Worm (Caenorhabditis elegans): ENCODE measurements around the gene F08G12.11.

F08G12.11 gene

DNA sequence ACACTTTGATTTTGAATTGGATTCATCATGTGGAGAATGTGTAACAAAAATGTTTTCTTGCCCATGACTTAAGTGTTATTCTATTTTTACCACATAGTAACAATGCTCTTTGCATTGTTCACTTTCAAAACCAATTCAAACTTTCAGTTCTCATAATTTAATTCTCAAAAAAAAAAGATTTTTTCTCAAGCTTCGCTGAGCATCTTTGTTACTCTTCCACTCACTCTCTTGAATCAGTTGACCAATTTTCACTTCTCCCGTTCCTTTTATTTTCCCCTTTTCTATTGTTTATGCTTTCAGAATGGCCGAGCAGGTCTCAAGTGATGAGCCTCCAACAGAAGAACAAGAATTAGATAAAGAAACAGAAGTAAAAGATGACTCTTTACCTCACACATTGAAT lies 30.8 kb upstream of the F08G12.11 start, which contains the start of gene oct-2:
Gene oct-2 (plus strand): TSS at position 301 of the 400 bp plus-strand sequence.
- TF ChIP-seq hlh-13 (GFP tag; optimal IDR thresholded peaks at IDR 0.05) = no peak
- no peak for TF ChIP-seq elt-4 (tag; optimal IDR thresholded peaks at IDR 0.05)
- no peak for TF ChIP-seq ceh-34 (tag; optimal IDR thresholded peaks at IDR 0.05)
- no peak for TF ChIP-seq nhr-232 (tag; optimal IDR thresholded peaks at IDR 0.05)
- TF ChIP-seq ceh-18 (tag; optimal IDR thresholded peaks at IDR 0.05) = no peak
- no peak for TF ChIP-seq ceh-22 (tag; optimal IDR thresholded peaks at IDR 0.05)
- no peak for TF ChIP-seq mec-3 (tag; optimal IDR thresholded peaks at IDR 0.05; ENCODE audit: borderline replicate concordance)
- TF ChIP-seq hlh-6 (tag; optimal IDR thresholded peaks at IDR 0.05) = no peak
- no peak for TF ChIP-seq madf-2 (tag; optimal IDR thresholded peaks at IDR 0.05)
- no peak for TF ChIP-seq nhr-11 (tag; optimal IDR thresholded peaks at IDR 0.05)

DNA sequence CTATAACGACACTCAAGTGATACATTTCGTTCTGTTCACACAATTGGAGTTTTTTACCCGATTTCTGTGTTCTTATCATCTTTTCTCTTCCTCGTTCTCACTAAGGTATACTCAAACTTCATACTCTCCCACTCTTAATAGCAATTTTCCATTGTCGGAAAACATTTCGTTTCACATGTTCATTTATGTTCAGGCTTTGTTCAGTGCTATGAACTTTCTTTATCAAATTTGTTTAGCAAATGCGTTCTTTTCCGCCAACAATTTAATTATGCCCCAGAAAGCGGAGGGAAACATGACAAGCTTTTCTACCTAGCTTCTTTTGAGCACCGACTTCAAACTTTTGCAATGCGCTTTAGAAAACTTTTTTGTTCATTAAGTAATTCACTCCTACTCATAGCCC lies 30.1 kb upstream of the F08G12.11 start:
- TF ChIP-seq unc-42 (tag; optimal IDR thresholded peaks at IDR 0.05) (peak; percentile 71), nhr-11 (tag; optimal IDR thresholded peaks at IDR 0.05) (no peak)

DNA sequence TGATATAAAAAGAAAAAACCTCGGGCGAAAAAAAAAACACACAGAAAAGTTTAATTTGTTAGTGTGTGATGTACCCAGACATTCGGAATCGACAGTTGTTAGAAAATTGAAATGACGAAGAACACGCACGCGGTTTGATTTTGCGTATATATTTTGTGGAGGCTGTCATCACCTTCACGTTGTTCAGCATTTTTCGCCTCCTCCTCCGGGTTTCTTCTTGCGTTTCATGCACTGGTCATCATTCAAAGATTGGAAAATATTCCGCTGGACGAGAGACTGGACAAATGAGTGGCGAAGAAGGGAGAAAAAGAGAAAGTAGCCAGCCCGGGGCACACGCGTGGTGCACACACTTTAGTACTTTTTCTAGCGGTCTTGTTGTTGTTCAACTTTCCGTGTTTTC lies 29.5 kb upstream of the F08G12.11 start:
- TF ChIP-seq rnt-1 (tag; optimal IDR thresholded peaks at IDR 0.05) = no peak
- no peak for TF ChIP-seq C08G9.2 (tag; optimal IDR thresholded peaks at IDR 0.05)
- no peak for TF ChIP-seq ceh-6 (GFP tag; optimal IDR thresholded peaks at IDR 0.05)
- no peak for TF ChIP-seq ttx-3 (tag; optimal IDR thresholded peaks at IDR 0.05)
- no peak for TF ChIP-seq gmeb-2 (tag; optimal IDR thresholded peaks at IDR 0.05)
- TF ChIP-seq ceh-48 (tag; optimal IDR thresholded peaks at IDR 0.05) = no peak

DNA sequence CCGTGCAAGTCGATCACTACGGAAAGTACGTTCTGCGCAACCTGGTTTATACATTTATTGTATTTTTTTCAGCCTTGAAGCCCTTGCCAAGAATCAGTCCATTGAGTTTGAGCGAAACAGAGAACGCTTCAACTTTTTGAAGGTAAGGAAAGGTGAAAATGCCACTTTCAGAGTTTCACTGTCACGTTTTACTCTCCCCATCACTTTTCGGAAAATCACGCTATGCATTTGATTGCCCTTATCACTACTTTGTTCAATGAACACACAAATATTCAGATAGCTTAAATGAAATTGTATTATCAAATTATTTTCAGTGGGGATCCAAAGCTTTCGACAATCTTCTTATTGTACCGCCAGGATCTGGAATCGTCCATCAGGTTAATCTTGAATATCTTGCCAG lies 25.1 kb upstream of the F08G12.11 start:
- TF ChIP-seq tbx-7 (tag; optimal IDR thresholded peaks at IDR 0.05) (no peak), syd-9 (tag; optimal IDR thresholded peaks at IDR 0.05) (no peak), ref-2 (tag; optimal IDR thresholded peaks at IDR 0.05) (no peak)

DNA sequence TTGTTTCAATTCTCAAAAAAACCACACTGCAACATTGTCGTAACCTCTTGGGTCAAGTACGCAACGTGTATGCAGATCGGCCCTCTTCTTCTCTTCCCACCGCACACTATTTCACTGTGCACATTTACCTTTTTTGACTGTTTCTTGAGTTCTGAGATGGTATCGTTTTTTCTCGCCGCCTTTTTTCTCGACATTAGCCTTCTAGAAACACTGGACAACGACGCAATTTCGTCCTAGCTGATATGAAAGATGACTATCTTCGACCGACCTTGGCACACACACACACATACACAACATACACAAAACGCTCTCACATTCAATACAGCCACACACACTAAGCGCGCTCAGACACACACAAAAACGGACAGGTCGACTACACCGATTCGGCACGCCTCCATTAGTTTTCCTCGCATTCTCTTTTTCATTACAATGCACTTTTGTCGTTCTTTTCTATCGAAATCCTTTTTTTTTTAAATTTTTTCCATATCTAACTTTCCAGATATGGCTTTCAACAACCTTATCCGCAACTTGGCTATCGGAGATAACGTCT lies 24.1 kb upstream of the F08G12.11 start, which contains the start of gene aco-1:
Gene aco-1 (plus strand): TSS at position 500 of the 550 bp plus-strand sequence.
- peak; percentile 20 for TF ChIP-seq tbx-2 (tag; optimal IDR thresholded peaks at IDR 0.05)
- 0 out of 2 replicates have a peak, but pooled peaks have one; percentile 25 for TF ChIP-seq ceh-45 (GFP tag; IDR thresholded peaks at IDR 0.05)
- no peak for TF ChIP-seq Y22D7AL.16 (tag; optimal IDR thresholded peaks at IDR 0.05)
- TF ChIP-seq ceh-19 (GFP tag; optimal IDR thresholded peaks at IDR 0.05) = no peak
- peak; percentile 69 for TF ChIP-seq elt-2 (tag; optimal IDR thresholded peaks at IDR 0.05)

DNA sequence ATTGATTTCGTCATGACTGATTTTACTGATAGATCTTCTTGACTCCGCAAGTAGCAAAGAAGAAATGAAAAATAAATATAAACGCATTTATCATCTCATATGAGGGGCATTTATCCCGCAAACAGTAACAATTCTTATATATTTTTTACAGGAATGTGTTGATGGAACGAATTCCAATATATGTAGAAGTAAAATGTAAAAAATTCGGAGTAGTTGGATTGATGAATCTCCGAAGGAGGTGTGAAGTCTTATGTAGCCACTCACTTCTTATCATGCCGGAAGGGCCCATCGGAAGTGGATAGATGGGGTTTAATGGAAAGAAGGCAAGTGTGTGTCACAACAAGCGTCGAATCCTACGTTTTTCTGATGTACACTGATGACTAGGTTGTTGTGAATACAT lies 22.4 kb upstream of the F08G12.11 start, which contains the start of gene gcy-9:
Gene gcy-9 (minus strand): TSS at position 101 of the 400 bp plus-strand sequence.
- TF ChIP-seq Y22D7AL.16 (tag; optimal IDR thresholded peaks at IDR 0.05) (no peak), ceh-22 (tag; optimal IDR thresholded peaks at IDR 0.05) (no peak), sdc-2 (tag; optimal IDR thresholded peaks at IDR 0.05) (no peak), ahr-1 (tag; optimal IDR thresholded peaks at IDR 0.05) (no peak), hlh-13 (GFP tag; optimal IDR thresholded peaks at IDR 0.05) (no peak), lin-11 (tag; optimal IDR thresholded peaks at IDR 0.05) (no peak), dve-1 (tag; optimal IDR thresholded peaks at IDR 0.05) (no peak), elt-4 (tag; optimal IDR thresholded peaks at IDR 0.05) (no peak), ceh-2 (tag; optimal IDR thresholded peaks at IDR 0.05) (no peak), ceh-6 (GFP tag; optimal IDR thresholded peaks at IDR 0.05) (no peak)

DNA sequence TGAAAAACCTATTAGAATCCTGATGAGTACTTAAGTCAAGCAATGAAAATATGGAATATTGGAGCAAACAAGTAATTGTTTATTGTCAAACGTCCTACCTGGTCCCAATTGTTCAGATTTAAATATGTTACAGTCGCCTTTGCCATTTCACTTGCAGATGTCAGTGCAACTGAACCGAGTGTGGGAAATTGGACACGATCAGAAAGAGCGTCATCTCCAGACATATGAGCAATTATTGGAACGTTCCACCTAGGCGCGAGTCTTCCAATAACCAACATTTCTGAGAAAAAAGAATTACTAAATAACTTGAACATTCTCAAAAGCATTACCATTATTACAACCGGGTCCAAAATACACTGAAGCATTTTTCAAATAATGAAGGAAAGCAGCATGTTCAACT lies 21.7 kb upstream of the F08G12.11 start:
- TF ChIP-seq syd-9 (tag; optimal IDR thresholded peaks at IDR 0.05) = no peak
- no peak for TF ChIP-seq pha-2 (tag; optimal IDR thresholded peaks at IDR 0.05)
- no peak for TF ChIP-seq ceh-34 (tag; optimal IDR thresholded peaks at IDR 0.05)
- TF ChIP-seq mec-3 (tag; optimal IDR thresholded peaks at IDR 0.05; ENCODE audit: borderline replicate concordance) = no peak
- no peak for TF ChIP-seq ceh-45 (GFP tag; IDR thresholded peaks at IDR 0.05)
- no peak for TF ChIP-seq T23F11.4 (GFP tag; optimal IDR thresholded peaks at IDR 0.05)
- no peak for TF ChIP-seq C08G9.2 (tag; optimal IDR thresholded peaks at IDR 0.05)
- TF ChIP-seq hlh-30 (tag; optimal IDR thresholded peaks at IDR 0.05; ENCODE audit: insufficient read depth) = no peak
- TF ChIP-seq elt-4 (tag; optimal IDR thresholded peaks at IDR 0.05) = no peak
- TF ChIP-seq ceh-19 (GFP tag; optimal IDR thresholded peaks at IDR 0.05) = no peak
- no peak for TF ChIP-seq ceh-6 (GFP tag; optimal IDR thresholded peaks at IDR 0.05)
- no peak for TF ChIP-seq pros-1 (tag; optimal IDR thresholded peaks at IDR 0.05)
- no peak for TF ChIP-seq ceh-2 (tag; optimal IDR thresholded peaks at IDR 0.05)
- TF ChIP-seq eyg-1 (tag; optimal IDR thresholded peaks at IDR 0.05) = no peak
- TF ChIP-seq unc-42 (tag; optimal IDR thresholded peaks at IDR 0.05) = no peak
- no peak for TF ChIP-seq ceh-18 (tag; optimal IDR thresholded peaks at IDR 0.05)
